Worm (Caenorhabditis elegans) whole organism, L3 larva: Measurements from ENCODE around the gene C42D8.9.

Source experiments
- aly-2 ChIP-seq: fragments of 150-350 bp; optimal IDR thresholded peaks from 2 replicates; lab custom pipeline; 2014; ENCODE audit warnings: missing biosample characterization, missing genetic modification characterization
- elt-2 ChIP-seq: sonication (generic microtip); optimal IDR thresholded peaks from 2 replicates; lab custom pipeline; 2016; ENCODE audit warnings: missing genetic modification reagents, mild to moderate bottlenecking, missing genetic modification characterization, missing compliant biosample characterization
- nfya-1 ChIP-seq: sonication (generic microtip); optimal IDR thresholded peaks from 2 replicates; lab custom pipeline; 2017; ENCODE audit warnings: missing genetic modification characterization, mild to moderate bottlenecking, missing compliant biosample characterization, antibody characterized with exemption, moderate library complexity; ENCODE audit not compliant: insufficient read depth
- nhr-237 ChIP-seq: fragments of 150-350 bp; optimal IDR thresholded peaks from 2 replicates; lab custom pipeline; 2014; ENCODE audit warnings: missing biosample characterization, missing genetic modification characterization
- pha-4 ChIP-seq: fragments of 150-350 bp; optimal IDR thresholded peaks from 2 replicates; lab custom pipeline; 2014; ENCODE audit warnings: missing biosample characterization, missing genetic modification reagents, missing genetic modification characterization
- snpc-4 ChIP-seq: fragments of 150-350 bp; optimal IDR thresholded peaks from 2 replicates; lab custom pipeline; 2014; ENCODE audit warnings: missing biosample characterization, missing genetic modification characterization

DNA sequence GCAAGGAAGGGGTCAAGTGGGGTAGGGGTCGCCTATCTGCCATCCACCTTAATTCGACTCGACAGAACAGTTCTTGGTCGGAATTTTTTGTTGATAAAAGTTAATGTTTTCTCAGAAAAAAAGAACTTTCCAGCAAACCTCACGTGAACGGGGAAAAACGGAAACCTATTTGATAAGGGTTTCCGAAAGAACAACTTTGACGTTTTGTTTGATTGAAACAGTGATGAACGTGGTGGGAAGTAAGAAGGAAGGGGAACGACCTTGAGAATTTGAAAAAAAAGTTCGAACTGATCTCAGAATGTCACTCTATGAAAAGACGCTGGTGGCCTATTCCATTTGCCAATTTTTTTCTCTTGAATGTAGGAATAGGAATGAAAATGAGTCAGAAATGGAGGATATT is 15.5 kb upstream of the C42D8.9 start:
- no peak for TF ChIP-seq nfya-1 (tag; lab: Kevin White, UChicago)
- no peak for TF ChIP-seq aly-2 (tag; lab: Kevin White, UChicago)
- TF ChIP-seq nhr-237 (tag; lab: Kevin White, UChicago), result no peak
- TF ChIP-seq snpc-4 (tag; lab: Kevin White, UChicago), result no peak
- no peak for TF ChIP-seq pha-4 (tag; lab: Kevin White, UChicago)
- TF ChIP-seq elt-2 (tag; lab: Kevin White, UChicago), result peak; percentile 36
